Fruit fly (Drosophila melanogaster) ovary, adult (tissue): ENCODE measurements around the gene Rpn10.

Experiments
- CG17801 ChIP-seq: fragments of 200-800 bp; optimal IDR thresholded peaks from 2 replicates; lab custom pipeline; 2019; ENCODE audit warnings: missing biosample characterization, mild to moderate bottlenecking, missing genetic modification characterization, moderate library complexity; ENCODE audit not compliant: partially characterized antibody

The Rpn10 gene

DNA sequence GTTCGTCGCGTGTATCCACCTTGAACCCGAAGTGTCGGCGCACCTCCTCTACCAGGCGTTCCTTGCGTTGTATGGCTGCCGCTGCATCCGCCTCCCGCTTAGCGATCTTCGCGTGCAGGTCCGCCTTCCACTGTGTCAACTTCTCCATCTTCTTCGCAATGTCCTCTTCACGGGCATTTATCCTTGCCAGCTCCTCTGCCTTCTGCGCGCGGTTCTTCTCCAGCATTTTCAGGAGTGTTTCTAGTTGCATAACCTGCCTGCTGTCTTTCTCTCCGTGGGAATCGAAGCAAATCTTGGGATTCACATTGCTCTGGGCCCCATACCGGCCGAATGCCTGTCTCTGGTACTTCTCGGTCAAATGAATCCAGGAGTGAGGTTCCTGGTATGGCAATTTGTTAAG lies 31.5 kb downstream of the Rpn10 start:
- TF ChIP-seq CG17801 (GFP tag; lab: Kevin White, UChicago): no peak

DNA sequence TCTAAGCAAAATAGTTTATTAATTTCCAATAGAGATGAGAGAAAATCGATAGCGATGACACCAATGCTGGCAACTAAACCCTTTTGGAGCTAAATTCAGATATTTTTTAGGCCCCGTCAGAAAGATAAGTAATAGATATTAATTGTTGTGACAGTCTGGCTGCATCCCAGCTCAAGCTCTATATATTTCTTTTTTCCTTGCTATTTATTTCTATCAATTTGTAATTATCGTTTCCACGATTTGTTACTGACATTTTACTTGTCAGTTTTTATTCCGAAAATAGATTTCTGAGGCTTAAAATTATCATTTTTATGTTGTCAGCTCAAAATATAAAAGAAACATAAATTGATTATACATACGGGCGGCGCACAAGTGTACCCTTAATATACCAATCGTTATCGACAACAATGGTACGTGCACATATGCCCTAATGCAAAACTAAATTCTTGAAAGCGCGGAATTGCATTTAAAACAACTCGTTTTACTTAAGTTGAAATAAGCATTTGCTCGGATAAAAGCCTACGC lies 32.1 kb downstream of the Rpn10 start, which contains the start of the genes CRIF and SMC5:
Gene CRIF (minus strand): TSS at position 51 of the 525 bp plus-strand sequence.
Gene SMC5 (plus strand): TSS at position 329 of the 525 bp plus-strand sequence.
- peak; percentile 41 for TF ChIP-seq CG17801 (GFP tag; lab: Kevin White, UChicago)

DNA sequence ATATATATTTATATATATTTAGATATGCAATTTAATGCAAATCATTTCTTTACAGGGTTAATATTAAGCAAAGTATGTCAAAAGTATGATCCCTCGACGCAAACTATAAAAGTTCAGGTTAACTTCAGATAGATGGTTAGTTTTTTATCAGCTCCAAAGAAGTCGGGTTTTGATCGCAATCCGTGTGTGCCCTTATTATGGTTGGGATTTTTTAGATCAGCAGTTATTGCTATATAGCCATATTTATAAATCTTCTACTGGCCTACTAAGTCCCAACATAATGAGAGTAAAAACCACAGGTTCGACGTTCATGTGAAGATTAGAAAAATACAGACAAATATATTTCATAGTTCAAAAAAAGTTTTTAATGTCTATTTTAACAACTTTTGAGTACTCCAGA lies 37.0 kb downstream of the Rpn10 start, which contains the start of gene EMC10:
Gene EMC10 (plus strand): TSS at position 301 of the 400 bp plus-strand sequence.
- TF ChIP-seq CG17801 (GFP tag; lab: Kevin White, UChicago): no peak

DNA sequence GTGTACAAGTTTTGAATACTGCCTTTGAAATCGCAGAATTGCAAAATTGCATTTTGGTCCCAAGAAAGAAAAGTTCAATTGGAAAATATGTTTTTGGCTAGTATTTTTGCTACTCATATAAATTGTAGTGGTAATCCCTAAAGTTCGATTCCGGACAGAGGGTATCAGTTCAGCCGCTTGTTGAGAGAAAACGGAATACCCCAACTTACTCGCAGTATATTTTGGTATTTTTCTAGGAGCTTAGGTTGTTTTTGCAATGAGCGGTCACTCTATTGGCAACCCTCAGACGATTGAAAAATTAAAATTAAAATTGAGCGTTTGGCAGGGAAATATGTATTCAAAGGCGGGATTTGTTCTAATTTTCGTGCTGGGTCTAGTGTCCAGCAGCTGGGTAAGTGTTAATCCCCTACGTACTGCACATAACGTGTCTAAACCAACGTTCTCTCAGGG lies 37.5 kb downstream of the Rpn10 start:
- no peak for TF ChIP-seq CG17801 (GFP tag; lab: Kevin White, UChicago)

DNA sequence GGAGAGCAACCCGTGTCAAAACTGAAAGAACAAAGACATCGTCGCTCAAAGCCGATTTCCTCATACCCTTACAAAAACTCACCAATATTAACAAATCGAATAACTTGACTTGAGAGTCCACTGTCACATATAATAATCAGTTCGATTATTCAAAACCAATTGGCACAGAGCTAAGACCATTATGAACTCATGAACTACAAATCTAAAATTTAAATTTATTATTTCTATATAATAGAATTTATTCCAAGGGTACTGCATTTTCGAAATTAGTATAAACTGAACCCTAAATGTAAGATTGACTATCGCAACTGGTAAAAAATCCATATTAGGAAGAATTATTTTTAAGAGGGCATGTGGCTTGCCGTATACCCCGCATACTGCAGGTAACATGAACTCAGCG lies 45.2 kb downstream of the Rpn10 start:
- TF ChIP-seq CG17801 (GFP tag; lab: Kevin White, UChicago): no peak

DNA sequence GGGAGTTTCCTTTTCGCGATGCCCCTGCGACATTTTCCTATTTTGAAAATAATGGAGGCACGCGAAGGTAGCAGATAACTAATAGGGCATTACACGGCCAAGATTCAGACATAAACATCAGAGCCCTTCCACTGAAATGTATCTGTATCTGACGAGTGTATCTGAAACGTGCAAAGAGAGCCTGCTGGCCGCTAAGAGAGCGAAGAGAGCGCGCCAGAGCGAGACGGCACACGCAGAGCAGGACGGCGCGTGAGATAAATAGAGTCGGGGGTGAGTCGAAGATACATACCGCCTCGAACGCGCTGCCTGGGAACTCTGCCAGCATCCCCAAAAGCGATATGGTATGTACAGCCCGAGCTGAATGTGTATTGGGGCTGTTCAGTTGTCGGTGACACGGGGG lies 47.9 kb downstream of the Rpn10 start:
- no peak for TF ChIP-seq CG17801 (GFP tag; lab: Kevin White, UChicago)

DNA sequence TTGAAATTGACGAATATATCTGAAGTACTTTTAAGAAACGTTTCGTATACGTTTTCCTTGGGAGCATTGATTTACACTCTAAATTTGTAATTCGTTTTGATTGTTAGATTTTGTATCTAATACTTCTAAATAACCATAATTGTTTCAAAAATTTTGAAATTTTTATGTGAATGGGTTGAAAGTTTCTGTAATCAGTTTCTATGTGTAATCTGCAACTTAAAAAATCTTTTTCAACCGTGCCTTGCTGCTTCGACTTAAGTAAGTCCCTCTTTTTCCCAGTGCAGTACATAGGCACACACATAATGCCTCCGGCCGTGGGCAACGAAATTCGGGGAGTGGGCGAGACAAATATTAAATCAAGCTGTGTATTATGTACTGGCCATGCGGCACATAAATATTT lies 48.6 kb downstream of the Rpn10 start:
- TF ChIP-seq CG17801 (GFP tag; lab: Kevin White, UChicago): no peak

DNA sequence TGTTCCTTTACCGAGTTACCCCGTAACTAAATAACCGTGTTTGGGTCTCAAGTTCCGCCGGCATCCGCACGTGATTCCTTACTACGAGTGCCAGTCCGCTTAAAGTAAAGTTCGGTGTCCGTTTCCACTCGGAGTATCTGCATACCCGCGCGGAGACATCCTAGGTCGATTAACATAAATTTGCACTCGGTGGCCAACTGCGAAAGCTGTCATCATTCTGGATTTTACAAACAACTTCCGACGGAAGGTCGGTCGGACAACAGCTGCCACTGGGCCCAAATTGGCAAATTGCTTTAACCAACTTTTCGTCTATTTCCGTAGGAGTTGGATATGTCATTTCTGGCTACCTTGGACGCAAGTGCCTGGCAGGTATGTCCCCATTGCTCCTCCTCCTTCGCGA lies 49.7 kb downstream of the Rpn10 start, which contains the start of gene TfAP-2:
Gene TfAP-2 (plus strand): TSS at position 301 of the 400 bp plus-strand sequence.
- TF ChIP-seq CG17801 (GFP tag; lab: Kevin White, UChicago): no peak
